Fruit fly (Drosophila melanogaster) whole organism, adult: ENCODE data around the gene RpL17.

Source experiments
- CG11617 ChIP-seq: fragments of 200-800 bp; sonication (Bioruptor generic); optimal IDR thresholded peaks from 2 replicates; lab custom pipeline; 2017; ENCODE audit warnings: mild to moderate bottlenecking, missing biosample characterization, missing genetic modification reagents, missing genetic modification characterization
- CG1620 ChIP-seq: fragments of 200-800 bp; sonication (Bioruptor generic); optimal IDR thresholded peaks from 2 replicates; lab custom pipeline; 2016; ENCODE audit warnings: missing biosample characterization, missing genetic modification characterization
- cnc ChIP-seq, 2 experiments: fragments of >200 bp; optimal IDR thresholded peaks; 2 replicates each; lab custom pipeline; 2017
- kay ChIP-seq: fragments of 200-800 bp; sonication (Bioruptor generic); peaks from one replicate; lab custom pipeline; 2016; ENCODE audit warnings: missing biosample characterization, missing genetic modification characterization, borderline replicate concordance
- tj ChIP-seq: fragments of 200-800 bp; sonication (Bioruptor generic); optimal IDR thresholded peaks from 3 replicates; lab custom pipeline; 2017; ENCODE audit warnings: missing biosample characterization, mild to moderate bottlenecking, missing genetic modification characterization, moderate library complexity

DNA sequence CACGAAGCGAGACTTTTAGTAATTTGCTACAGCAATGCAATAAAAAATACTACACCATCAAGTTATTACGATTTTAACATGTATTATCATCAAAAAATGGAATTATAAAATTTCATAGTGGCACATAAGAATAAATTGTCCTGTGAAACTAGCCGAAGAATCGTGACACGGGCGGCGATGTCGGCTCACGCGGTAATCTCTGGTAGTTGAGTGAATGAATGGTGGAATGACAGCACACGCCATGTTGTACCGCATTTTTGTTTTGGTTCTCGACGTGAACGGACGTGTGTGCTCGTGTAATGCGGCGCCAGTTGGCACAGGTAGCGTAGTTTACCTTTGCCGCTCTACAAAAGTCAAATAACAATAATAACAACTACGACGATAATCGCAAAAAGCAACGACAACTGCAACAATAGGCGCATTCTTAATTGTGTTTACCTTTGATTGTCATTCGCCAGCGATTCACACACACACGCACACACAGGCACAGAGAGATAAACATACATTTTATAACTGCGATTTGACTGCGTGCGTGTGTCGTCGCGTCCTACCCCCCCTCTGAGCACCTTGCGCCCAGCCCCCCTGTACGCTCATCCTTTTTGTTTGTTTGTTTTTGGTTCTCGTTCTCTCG lies 44.7 kb downstream of the RpL17 start, which contains the start of gene CG14441:
- no peak for TF ChIP-seq kay (GFP tag; lab: Kevin White, UChicago)
- peak; percentile 76 for TF ChIP-seq CG11617 (GFP tag; lab: Kevin White, UChicago)
- TF ChIP-seq CG1620: peak; percentile 60
- TF ChIP-seq cnc (optimal IDR thresholded peaks at IDR 0.05; lab: Kevin White, UChicago): no peak
- TF ChIP-seq tj (GFP tag; lab: Kevin White, UChicago): peak; percentile 67
